Worm (Caenorhabditis elegans) whole organism, late embryonic: ENCODE data around the gene pals-28.

Experiments used
- C08G9.2 ChIP-seq: sonication (generic microtip); optimal IDR thresholded peaks from 2 replicates; lab custom pipeline; 2016; ENCODE audit warnings: mild to moderate bottlenecking, missing genetic modification characterization, moderate library complexity, missing compliant biosample characterization
- C38D4.7 ChIP-seq: fragments of 200-800 bp; sonication (Bioruptor generic); optimal IDR thresholded peaks from 2 replicates; lab custom pipeline; 2018; ENCODE audit warnings: mild to moderate bottlenecking, missing genetic modification characterization, moderate library complexity, missing compliant biosample characterization
- F13H6.1 ChIP-seq: sonication (generic microtip); optimal IDR thresholded peaks from 2 replicates; lab custom pipeline; 2016; ENCODE audit warnings: missing genetic modification characterization, missing compliant biosample characterization
- K09A11.1 ChIP-seq: sonication (generic microtip); optimal IDR thresholded peaks from 2 replicates; lab custom pipeline; 2017; ENCODE audit warnings: antibody characterized with exemption, mild to moderate bottlenecking, missing genetic modification characterization, missing compliant biosample characterization; ENCODE audit not compliant: insufficient read depth
- T23F11.4 ChIP-seq: fragments of 200-800 bp; sonication (Bioruptor generic); optimal IDR thresholded peaks from 2 replicates; lab custom pipeline; 2018; ENCODE audit warnings: mild to moderate bottlenecking, missing genetic modification characterization, missing compliant biosample characterization
- Y22D7AL.16 ChIP-seq: sonication (generic microtip); optimal IDR thresholded peaks from 2 replicates; lab custom pipeline; 2016; ENCODE audit warnings: missing genetic modification characterization, missing compliant biosample characterization
- ceh-14 ChIP-seq: sonication (generic microtip); optimal IDR thresholded peaks from 2 replicates; lab custom pipeline; 2016; ENCODE audit warnings: missing genotype, missing genetic modification characterization, missing compliant biosample characterization
- ceh-18 ChIP-seq: sonication (generic microtip); optimal IDR thresholded peaks from 2 replicates; lab custom pipeline; 2016; ENCODE audit warnings: missing genetic modification characterization, missing compliant biosample characterization
- ceh-19 ChIP-seq: fragments of 200-800 bp; sonication (Bioruptor generic); optimal IDR thresholded peaks from 2 replicates; lab custom pipeline; 2018; ENCODE audit warnings: mild to moderate bottlenecking, missing genetic modification characterization, missing compliant biosample characterization
- ceh-2 ChIP-seq: sonication (generic microtip); optimal IDR thresholded peaks from 2 replicates; lab custom pipeline; 2016; ENCODE audit warnings: missing genotype, missing genetic modification characterization, missing compliant biosample characterization
- ceh-22 ChIP-seq: sonication (generic microtip); optimal IDR thresholded peaks from 2 replicates; lab custom pipeline; 2017; ENCODE audit warnings: missing biosample characterization, missing genetic modification characterization
- ceh-31 ChIP-seq: sonication (generic microtip); optimal IDR thresholded peaks from 2 replicates; lab custom pipeline; 2016; ENCODE audit warnings: missing genetic modification characterization, missing compliant biosample characterization
- ceh-34 ChIP-seq: sonication (generic microtip); optimal IDR thresholded peaks from 2 replicates; lab custom pipeline; 2016; ENCODE audit warnings: mild to moderate bottlenecking, missing genetic modification characterization, missing compliant biosample characterization
- ceh-45 ChIP-seq: fragments of 200-800 bp; sonication (Bioruptor generic); IDR thresholded peaks from 2 replicates; pipeline ENCODE4 v1.3.6; 2022; ENCODE audit warnings: missing genetic modification reagents, missing genetic modification characterization, missing compliant biosample characterization
- ceh-6 ChIP-seq: fragments of 200-800 bp; sonication (Bioruptor generic); optimal IDR thresholded peaks from 2 replicates; lab custom pipeline; 2018; ENCODE audit warnings: mild to moderate bottlenecking, missing genetic modification characterization, missing compliant biosample characterization
- che-1 ChIP-seq: sonication (generic microtip); optimal IDR thresholded peaks from 2 replicates; lab custom pipeline; 2016; ENCODE audit warnings: mild to moderate bottlenecking, missing genetic modification characterization, missing compliant biosample characterization
- elt-2 ChIP-seq: sonication (generic microtip); optimal IDR thresholded peaks from 2 replicates; lab custom pipeline; 2016; ENCODE audit warnings: missing genetic modification reagents, missing genetic modification characterization, missing compliant biosample characterization
- ets-4 ChIP-seq: sonication (generic microtip); optimal IDR thresholded peaks from 2 replicates; lab custom pipeline; 2016; ENCODE audit warnings: missing genetic modification characterization, missing compliant biosample characterization
- fax-1 ChIP-seq: sonication (generic microtip); optimal IDR thresholded peaks from 2 replicates; lab custom pipeline; 2016; ENCODE audit warnings: missing genotype, missing genetic modification characterization, missing compliant biosample characterization
- fkh-6 ChIP-seq: sonication (generic microtip); optimal IDR thresholded peaks from 2 replicates; lab custom pipeline; 2016; ENCODE audit warnings: missing genetic modification characterization, missing compliant biosample characterization
- hlh-13 ChIP-seq: fragments of 200-800 bp; sonication (Bioruptor generic); optimal IDR thresholded peaks from 2 replicates; lab custom pipeline; 2018; ENCODE audit warnings: mild to moderate bottlenecking, missing genetic modification characterization, missing compliant biosample characterization
- hlh-15 ChIP-seq: sonication (generic microtip); optimal IDR thresholded peaks from 2 replicates; lab custom pipeline; 2016; ENCODE audit warnings: missing genetic modification characterization, missing compliant biosample characterization
- hlh-6 ChIP-seq: sonication (generic microtip); optimal IDR thresholded peaks from 2 replicates; lab custom pipeline; 2016; ENCODE audit warnings: missing genotype, missing genetic modification characterization, missing compliant biosample characterization
- hlh-8 ChIP-seq: sonication (generic microtip); optimal IDR thresholded peaks from 2 replicates; lab custom pipeline; 2016; ENCODE audit warnings: missing genotype, missing genetic modification characterization, missing compliant biosample characterization
- lim-6 ChIP-seq: sonication (generic microtip); optimal IDR thresholded peaks from 2 replicates; lab custom pipeline; 2016; ENCODE audit warnings: missing genetic modification characterization, missing compliant biosample characterization
- lin-11 ChIP-seq: fragments of 200-800 bp; sonication (Bioruptor generic); optimal IDR thresholded peaks from 2 replicates; lab custom pipeline; 2018; ENCODE audit warnings: mild to moderate bottlenecking, missing genetic modification characterization, missing compliant biosample characterization
- nfya-1 ChIP-seq: sonication (generic microtip); optimal IDR thresholded peaks from 2 replicates; lab custom pipeline; 2017; ENCODE audit warnings: missing genetic modification characterization, mild to moderate bottlenecking, missing compliant biosample characterization, antibody characterized with exemption, moderate library complexity
- nhr-232 ChIP-seq: sonication (generic microtip); optimal IDR thresholded peaks from 2 replicates; lab custom pipeline; 2016; ENCODE audit warnings: missing genetic modification characterization, missing compliant biosample characterization
- npax-4 ChIP-seq: sonication (generic microtip); optimal IDR thresholded peaks from 2 replicates; lab custom pipeline; 2016; ENCODE audit warnings: missing genetic modification characterization, missing compliant biosample characterization
- odd-2 ChIP-seq: sonication (generic microtip); optimal IDR thresholded peaks from 2 replicates; lab custom pipeline; 2017; ENCODE audit warnings: antibody characterized with exemption, mild to moderate bottlenecking, missing genetic modification characterization, missing compliant biosample characterization
- pag-3 ChIP-seq: sonication (generic microtip); optimal IDR thresholded peaks from 2 replicates; lab custom pipeline; 2016; ENCODE audit warnings: missing compliant biosample characterization, missing genetic modification characterization, borderline replicate concordance
- pat-9 ChIP-seq: fragments of 200-800 bp; sonication (Bioruptor generic); optimal IDR thresholded peaks from 2 replicates; lab custom pipeline; 2018; ENCODE audit warnings: mild to moderate bottlenecking, missing genetic modification characterization, moderate library complexity, missing compliant biosample characterization
- pha-2 ChIP-seq: sonication (generic microtip); optimal IDR thresholded peaks from 2 replicates; lab custom pipeline; 2017; ENCODE audit warnings: mild to moderate bottlenecking, missing genetic modification characterization, missing compliant biosample characterization
- rnt-1 ChIP-seq: sonication (generic microtip); optimal IDR thresholded peaks from 2 replicates; lab custom pipeline; 2016; ENCODE audit warnings: missing genetic modification characterization, missing compliant biosample characterization
- sox-2 ChIP-seq: fragments of 200-800 bp; sonication (Bioruptor generic); IDR thresholded peaks from 2 replicates; pipeline ENCODE4 v1.3.6; 2022; ENCODE audit warnings: missing genetic modification reagents, missing genetic modification characterization, missing compliant biosample characterization
- syd-9 ChIP-seq: sonication (generic microtip); optimal IDR thresholded peaks from 2 replicates; lab custom pipeline; 2016; ENCODE audit warnings: mild to moderate bottlenecking, missing genetic modification characterization, moderate library complexity, missing compliant biosample characterization
- tbx-2 ChIP-seq: sonication (generic microtip); optimal IDR thresholded peaks from 2 replicates; lab custom pipeline; 2016; ENCODE audit warnings: missing genetic modification characterization, missing compliant biosample characterization
- tbx-7 ChIP-seq: sonication (generic microtip); optimal IDR thresholded peaks from 2 replicates; lab custom pipeline; 2016; ENCODE audit warnings: missing genotype, missing genetic modification characterization, missing compliant biosample characterization
- unc-42 ChIP-seq: sonication (generic microtip); optimal IDR thresholded peaks from 2 replicates; lab custom pipeline; 2016; ENCODE audit warnings: missing genotype, missing genetic modification characterization, missing compliant biosample characterization
- unc-86 ChIP-seq: sonication (generic microtip); optimal IDR thresholded peaks from 2 replicates; lab custom pipeline; 2016; ENCODE audit warnings: missing genetic modification characterization, missing compliant biosample characterization
- zip-5 ChIP-seq: sonication (generic microtip); optimal IDR thresholded peaks from 2 replicates; lab custom pipeline; 2016; ENCODE audit warnings: missing genetic modification characterization, missing compliant biosample characterization

pals-28 gene

DNA sequence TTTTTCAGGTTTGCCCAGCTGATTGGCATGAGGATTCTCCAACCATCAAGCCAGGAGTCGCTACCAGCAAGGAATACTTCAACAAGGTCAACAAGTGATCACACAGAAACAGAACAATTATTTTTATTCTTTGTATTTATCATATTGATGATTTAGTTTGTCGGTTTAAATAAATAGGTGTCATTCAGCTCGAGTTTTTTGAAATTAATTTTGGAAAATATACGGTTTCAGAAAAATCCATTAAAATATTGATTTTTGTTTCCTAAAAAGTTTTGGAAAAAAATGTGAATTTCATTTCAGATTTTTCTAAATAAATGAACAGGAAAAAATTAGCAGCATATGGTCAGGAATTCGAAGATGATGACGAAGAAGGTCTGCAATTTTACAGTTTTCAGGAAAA lies 23.7 kb downstream of the pals-28 start, which contains the start of gene gpch-1:
TSS of gene gpch-1 (plus strand) at position 301 of the 400 bp plus-strand sequence.
- TF ChIP-seq ceh-19 (GFP tag; lab: Kevin White, UChicago) (no peak), odd-2 (tag; lab: Kevin White, UChicago) (no peak), pat-9 (no peak), npax-4 (tag; lab: Kevin White, UChicago) (no peak), hlh-6 (tag; lab: Kevin White, UChicago) (no peak)

DNA sequence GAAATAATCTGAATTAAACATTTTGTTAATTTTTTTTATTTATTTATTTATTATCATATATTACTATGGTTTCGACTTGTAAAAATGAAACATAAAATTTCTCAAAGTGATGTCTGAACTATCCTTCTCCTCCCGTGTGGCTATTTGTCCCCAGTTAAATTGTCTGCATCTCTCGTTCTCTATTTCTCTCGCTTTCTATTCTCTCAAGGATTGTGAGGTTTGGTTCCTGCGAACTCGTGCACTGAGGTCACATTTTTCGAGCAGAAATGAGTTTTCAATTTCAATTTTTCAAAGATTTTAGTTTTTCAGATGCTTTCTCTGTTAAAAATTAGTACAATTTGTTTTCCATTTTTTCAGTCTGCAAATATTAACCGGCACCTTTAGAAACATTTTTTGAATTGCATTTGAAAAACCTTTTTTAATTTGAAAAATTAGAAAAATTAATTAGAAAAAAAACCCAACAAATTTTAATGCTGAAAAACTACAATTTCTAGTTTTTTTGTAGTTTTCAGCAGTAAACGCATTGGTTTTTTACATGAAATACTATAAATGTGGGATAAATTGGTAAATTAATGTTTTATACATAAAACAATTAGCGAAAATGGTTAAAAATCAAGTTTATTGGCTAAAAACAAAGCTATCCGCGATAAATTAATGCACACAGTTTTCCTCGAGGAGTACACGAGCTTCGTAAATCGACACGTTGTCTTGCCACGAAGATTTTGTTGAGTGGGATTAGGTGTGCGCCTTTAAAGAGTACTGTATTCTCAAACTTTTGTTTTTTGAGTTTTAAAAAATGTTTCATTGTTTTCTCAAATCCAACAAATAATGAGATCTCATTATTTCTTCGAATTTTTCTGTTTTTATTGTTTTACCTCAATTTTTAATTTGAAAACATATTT lies 27.8 kb downstream of the pals-28 start:
- no peak for TF ChIP-seq hlh-8 (tag; lab: Kevin White, UChicago)

DNA sequence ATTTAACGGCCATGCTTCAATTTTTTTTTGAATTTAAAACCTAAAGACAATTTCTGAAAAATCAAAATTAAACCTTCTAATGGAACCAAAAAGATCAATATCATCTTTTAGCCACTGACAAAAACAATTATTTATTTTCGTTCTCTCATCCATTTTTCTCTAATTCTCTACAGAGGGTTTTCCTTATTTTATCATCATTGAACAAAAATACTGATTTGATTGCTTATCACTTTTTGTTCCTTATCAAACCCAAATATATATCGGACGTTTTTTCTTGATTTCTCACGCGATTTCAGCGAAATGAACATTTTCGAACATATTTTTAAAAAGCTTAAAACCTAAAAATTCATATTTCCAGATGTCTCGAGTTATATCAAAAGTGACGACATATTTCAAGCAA lies 28.5 kb downstream of the pals-28 start, which contains the start of gene mpc-1:
TSS of gene mpc-1 (plus strand) at position 359 of the 400 bp plus-strand sequence.
- TF ChIP-seq F13H6.1 (tag; lab: Kevin White, UChicago) = no peak
- peak; percentile 90 for TF ChIP-seq elt-2 (tag; lab: Kevin White, UChicago)

DNA sequence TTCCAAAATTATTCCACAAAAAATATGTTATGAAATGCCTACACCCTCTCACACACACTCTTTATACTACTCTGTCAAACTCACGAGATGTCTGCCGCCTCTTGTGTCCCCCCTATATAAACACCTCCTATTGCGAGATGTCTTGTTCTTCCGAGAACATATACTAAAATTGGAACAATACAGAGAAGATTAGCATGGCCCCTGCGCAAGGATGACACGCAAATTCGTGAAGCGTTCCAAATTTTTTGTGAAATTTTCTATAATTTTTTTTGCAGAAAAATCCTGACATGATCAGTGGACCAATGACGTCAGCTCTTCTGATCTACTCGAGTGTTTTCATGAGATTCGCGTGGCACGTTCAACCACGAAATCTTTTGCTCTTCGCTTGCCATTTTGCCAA lies 29.5 kb downstream of the pals-28 start:
- TF ChIP-seq fax-1 = peak; percentile 20
- peak; percentile 44 for TF ChIP-seq tbx-2 (tag; lab: Kevin White, UChicago)
- TF ChIP-seq nfya-1 = peak; percentile 12
- TF ChIP-seq hlh-6 (tag; lab: Kevin White, UChicago) = peak; percentile 23
- TF ChIP-seq ceh-14 (tag; lab: Kevin White, UChicago) = peak; percentile 41
- peak; percentile 12 for TF ChIP-seq lin-11 (tag; lab: Kevin White, UChicago)
- TF ChIP-seq ceh-2 (tag; lab: Kevin White, UChicago) = peak; percentile 5
- peak; percentile 66; the same call in 1 of the 2 replicates for TF ChIP-seq ceh-45
- peak; percentile 7 for TF ChIP-seq hlh-15 (tag; lab: Kevin White, UChicago)
- peak; percentile 8 for TF ChIP-seq zip-5 (tag; lab: Kevin White, UChicago)
- peak; percentile 5 for TF ChIP-seq unc-42 (tag; lab: Kevin White, UChicago)
- peak; percentile 63 for TF ChIP-seq sox-2 (GFP tag; lab: Robert Waterston, UW)
- peak; percentile 13 for TF ChIP-seq pat-9
- TF ChIP-seq ceh-6 (GFP tag; lab: Kevin White, UChicago) = peak; percentile 38
- TF ChIP-seq C38D4.7 = peak; percentile 41
- TF ChIP-seq syd-9 (tag; lab: Kevin White, UChicago) = peak; percentile 30
- peak; percentile 9 for TF ChIP-seq nhr-232 (tag; lab: Kevin White, UChicago)
- peak; percentile 11 for TF ChIP-seq che-1
- peak; percentile 19 for TF ChIP-seq ceh-34 (tag; lab: Kevin White, UChicago)
- peak; percentile 11 for TF ChIP-seq ceh-18 (tag; lab: Kevin White, UChicago)
- TF ChIP-seq elt-2 (tag; lab: Kevin White, UChicago) = peak; percentile 57
- TF ChIP-seq Y22D7AL.16 = peak; percentile 20
- TF ChIP-seq fkh-6 (tag; lab: Kevin White, UChicago) = peak; percentile 19
- TF ChIP-seq pha-2 (tag; lab: Kevin White, UChicago) = peak; percentile 42
- TF ChIP-seq T23F11.4 (GFP tag; lab: Kevin White, UChicago) = peak; percentile 29
- peak; percentile 22 for TF ChIP-seq K09A11.1 (tag; lab: Kevin White, UChicago)

DNA sequence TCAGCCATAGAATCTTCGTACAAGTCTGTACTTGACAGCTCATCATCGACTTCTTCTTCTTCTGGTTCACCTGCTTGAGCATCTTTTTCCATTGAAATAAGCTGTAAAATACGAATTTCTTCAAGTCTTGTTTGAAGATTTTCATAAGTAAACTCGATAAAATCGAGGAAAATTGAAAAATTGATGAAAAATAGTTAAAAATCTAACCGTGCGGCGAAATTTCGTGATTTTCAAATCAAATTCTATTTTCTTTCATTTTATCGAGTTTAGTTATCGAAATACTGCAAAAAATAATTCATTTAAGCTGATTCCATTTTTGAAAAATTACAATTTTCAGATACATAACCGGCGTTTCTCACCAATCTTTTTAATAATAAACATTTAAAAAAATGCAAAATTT lies 30.5 kb downstream of the pals-28 start, which contains the start of gene R07E5.11:
TSS of gene R07E5.11 (minus strand) at position 101 of the 400 bp plus-strand sequence.
- TF ChIP-seq tbx-7 (tag; lab: Kevin White, UChicago) = no peak
- TF ChIP-seq pat-9 = no peak
- TF ChIP-seq C08G9.2 (tag; lab: Kevin White, UChicago) = no peak
- no peak for TF ChIP-seq che-1
- TF ChIP-seq hlh-13 (GFP tag; lab: Kevin White, UChicago) = no peak
- TF ChIP-seq rnt-1 (tag; lab: Kevin White, UChicago) = no peak
- no peak for TF ChIP-seq unc-86 (tag; lab: Kevin White, UChicago)
- TF ChIP-seq lim-6 (tag; lab: Kevin White, UChicago) = no peak
- TF ChIP-seq sox-2 (GFP tag; lab: Robert Waterston, UW) = no peak
- TF ChIP-seq ceh-22 = no peak
- no peak for TF ChIP-seq hlh-8 (tag; lab: Kevin White, UChicago)
- TF ChIP-seq pag-3 (tag; lab: Kevin White, UChicago) = no peak
- TF ChIP-seq elt-2 (tag; lab: Kevin White, UChicago) = no peak
- TF ChIP-seq ets-4 (tag; lab: Kevin White, UChicago) = no peak
- no peak for TF ChIP-seq fkh-6 (tag; lab: Kevin White, UChicago)
- TF ChIP-seq hlh-15 (tag; lab: Kevin White, UChicago) = no peak
- TF ChIP-seq K09A11.1 (tag; lab: Kevin White, UChicago) = no peak
- no peak for TF ChIP-seq ceh-31 (tag; lab: Kevin White, UChicago)
- TF ChIP-seq ceh-6 (GFP tag; lab: Kevin White, UChicago) = no peak
